Worm (Caenorhabditis elegans) whole organism, mixed stage, embryonic: ENCODE measurements around the gene clec-160.

Experiments
- M03D4.4 ChIP-seq: sonication (generic microtip); optimal IDR thresholded peaks from 2 replicates; lab custom pipeline; 2017; ENCODE audit warnings: mild to moderate bottlenecking, missing genetic modification characterization, missing compliant biosample characterization
- bed-3 ChIP-seq: fragments of 200-800 bp; sonication (Bioruptor generic); optimal IDR thresholded peaks from 3 replicates; lab custom pipeline; 2018; ENCODE audit warnings: mild to moderate bottlenecking, missing genetic modification characterization, moderate library complexity, missing compliant biosample characterization
- blmp-1 ChIP-seq: fragments of 150-350 bp; optimal IDR thresholded peaks from 2 replicates; lab custom pipeline; 2014; ENCODE audit warnings: missing biosample characterization, missing genetic modification characterization
- ceh-39 ChIP-seq: fragments of 150-350 bp; optimal IDR thresholded peaks from 2 replicates; lab custom pipeline; 2014; ENCODE audit warnings: missing biosample characterization, missing genetic modification characterization
- ceh-43 ChIP-seq: fragments of 200-800 bp; sonication (Bioruptor generic); optimal IDR thresholded peaks from 2 replicates; lab custom pipeline; 2018; ENCODE audit warnings: mild to moderate bottlenecking, missing genetic modification characterization, moderate library complexity, missing compliant biosample characterization
- ceh-83 ChIP-seq: fragments of 200-800 bp; sonication (Bioruptor generic); optimal IDR thresholded peaks from 2 replicates; lab custom pipeline; 2018; ENCODE audit warnings: mild to moderate bottlenecking, missing genetic modification characterization, missing compliant biosample characterization
- ces-1 ChIP-seq: fragments of 150-350 bp; optimal IDR thresholded peaks from 2 replicates; lab custom pipeline; 2014; ENCODE audit warnings: missing biosample characterization, missing genetic modification reagents, missing genetic modification characterization
- cnd-1 ChIP-seq: fragments of 200-800 bp; sonication (Bioruptor generic); optimal IDR thresholded peaks from 2 replicates; lab custom pipeline; 2018; ENCODE audit warnings: mild to moderate bottlenecking, missing genetic modification characterization, missing compliant biosample characterization
- elt-1 ChIP-seq: sonication (generic microtip); optimal IDR thresholded peaks from 2 replicates; lab custom pipeline; 2017; ENCODE audit warnings: missing genetic modification characterization, mild to moderate bottlenecking, missing compliant biosample characterization, antibody characterized with exemption, moderate library complexity, borderline replicate concordance; ENCODE audit not compliant: insufficient read depth
- flh-1 ChIP-seq: fragments of 200-800 bp; sonication (Bioruptor generic); optimal IDR thresholded peaks from 2 replicates; lab custom pipeline; 2018; ENCODE audit warnings: mild to moderate bottlenecking, missing genetic modification characterization, moderate library complexity, missing compliant biosample characterization
- ham-2 ChIP-seq: fragments of 200-800 bp; sonication (Bioruptor generic); optimal IDR thresholded peaks from 2 replicates; lab custom pipeline; 2018; ENCODE audit warnings: mild to moderate bottlenecking, missing genetic modification characterization, missing compliant biosample characterization
- hlh-1 ChIP-seq: fragments of 150-350 bp; optimal IDR thresholded peaks from 2 replicates; lab custom pipeline; 2014; ENCODE audit warnings: missing biosample characterization, missing genetic modification reagents, missing genetic modification characterization
- lin-13 ChIP-seq: fragments of 150-350 bp; optimal IDR thresholded peaks from 2 replicates; lab custom pipeline; 2014; ENCODE audit warnings: missing biosample characterization, missing genetic modification characterization
- lin-32 ChIP-seq: fragments of 200-800 bp; sonication (Bioruptor generic); optimal IDR thresholded peaks from 2 replicates; lab custom pipeline; 2018; ENCODE audit warnings: mild to moderate bottlenecking, missing genetic modification characterization, missing compliant biosample characterization
- lsy-2 ChIP-seq: fragments of 150-350 bp; optimal IDR thresholded peaks from 2 replicates; lab custom pipeline; 2014; ENCODE audit warnings: missing biosample characterization, missing genetic modification characterization
- mls-2 ChIP-seq: sonication (generic microtip); optimal IDR thresholded peaks from 2 replicates; lab custom pipeline; 2016; ENCODE audit warnings: mild to moderate bottlenecking, missing genetic modification characterization, moderate library complexity, missing compliant biosample characterization
- nhr-12 ChIP-seq: fragments of 150-350 bp; optimal IDR thresholded peaks from 2 replicates; lab custom pipeline; 2014; ENCODE audit warnings: missing biosample characterization, missing genetic modification characterization
- nhr-2 ChIP-seq: fragments of 150-350 bp; optimal IDR thresholded peaks from 2 replicates; lab custom pipeline; 2014; ENCODE audit warnings: missing biosample characterization, missing genetic modification characterization
- nhr-237 ChIP-seq: fragments of 150-350 bp; optimal IDR thresholded peaks from 2 replicates; lab custom pipeline; 2014; ENCODE audit warnings: missing biosample characterization, missing genetic modification characterization
- nhr-28 ChIP-seq: fragments of 150-350 bp; optimal IDR thresholded peaks from 2 replicates; lab custom pipeline; 2014; ENCODE audit warnings: missing biosample characterization, missing genetic modification characterization
- nhr-76 ChIP-seq: sonication (generic microtip); optimal IDR thresholded peaks from 2 replicates; lab custom pipeline; 2017; ENCODE audit warnings: missing biosample characterization, missing genetic modification characterization
- pha-4 ChIP-seq: fragments of 150-350 bp; optimal IDR thresholded peaks from 2 replicates; lab custom pipeline; 2018; ENCODE audit warnings: missing biosample characterization, missing genetic modification reagents, missing genetic modification characterization
- sem-2 ChIP-seq: fragments of 200-800 bp; sonication (Bioruptor generic); optimal IDR thresholded peaks from 2 replicates; lab custom pipeline; 2018; ENCODE audit warnings: mild to moderate bottlenecking, missing genetic modification characterization, missing compliant biosample characterization
- snpc-4 ChIP-seq: fragments of 150-350 bp; optimal IDR thresholded peaks from 2 replicates; lab custom pipeline; 2014; ENCODE audit warnings: missing biosample characterization, missing genetic modification characterization
- sptf-1 ChIP-seq: sonication (generic microtip); optimal IDR thresholded peaks from 2 replicates; lab custom pipeline; 2017; ENCODE audit warnings: mild to moderate bottlenecking, missing genetic modification characterization, moderate library complexity, missing compliant biosample characterization
- tbx-8 ChIP-seq: fragments of 200-800 bp; sonication (Bioruptor generic); optimal IDR thresholded peaks from 2 replicates; lab custom pipeline; 2018; ENCODE audit warnings: mild to moderate bottlenecking, missing genetic modification characterization, moderate library complexity, missing compliant biosample characterization
- unc-120 ChIP-seq: sonication (generic microtip); optimal IDR thresholded peaks from 2 replicates; lab custom pipeline; 2017; ENCODE audit warnings: missing genetic modification characterization, missing compliant biosample characterization; ENCODE audit not compliant: poor library complexity, severe bottlenecking
- unc-39 ChIP-seq: fragments of 150-350 bp; optimal IDR thresholded peaks from 2 replicates; lab custom pipeline; 2014; ENCODE audit warnings: missing biosample characterization, missing genetic modification characterization
- unc-62 ChIP-seq: fragments of 150-350 bp; optimal IDR thresholded peaks from 2 replicates; lab custom pipeline; 2014; ENCODE audit warnings: missing biosample characterization, missing genetic modification reagents, missing genetic modification characterization
- zip-8 ChIP-seq: fragments of 150-350 bp; optimal IDR thresholded peaks from 2 replicates; lab custom pipeline; 2014; ENCODE audit warnings: missing biosample characterization, missing genetic modification characterization
- ztf-11 ChIP-seq: fragments of 150-350 bp; optimal IDR thresholded peaks from 2 replicates; lab custom pipeline; 2014; ENCODE audit warnings: missing biosample characterization, missing genetic modification characterization

The clec-160 gene

DNA sequence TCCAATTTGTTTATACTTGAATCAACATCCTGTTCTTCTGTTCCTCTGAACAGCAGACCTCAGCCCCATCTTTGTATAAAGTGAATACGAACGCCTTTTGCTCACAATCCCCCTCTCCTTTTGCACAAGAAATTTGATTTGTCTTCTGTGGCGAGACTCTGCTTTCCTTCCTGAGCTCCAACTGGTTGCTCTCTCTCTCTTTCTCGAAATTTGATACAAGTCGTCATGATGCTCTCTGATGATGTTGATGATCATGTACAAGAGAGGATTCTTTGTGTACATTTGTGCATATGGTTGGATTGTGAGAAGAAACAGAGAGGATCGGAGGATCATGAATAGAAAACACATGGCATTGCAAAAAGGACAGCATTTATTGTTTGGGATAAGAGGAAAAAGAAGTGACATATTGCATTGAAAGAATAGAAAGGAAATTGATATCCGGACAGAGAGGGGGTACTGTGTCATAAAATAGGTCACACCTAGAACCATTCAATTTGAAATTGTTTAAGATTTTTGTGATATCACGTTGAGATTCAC lies 25.2 kb upstream of the clec-160 start (continued):
- TF ChIP-seq M03D4.4 (tag; lab: Kevin White, UChicago) = no peak
- no peak for TF ChIP-seq hlh-1 (tag; lab: Kevin White, UChicago)
- TF ChIP-seq lsy-2 (tag; lab: Kevin White, UChicago) = no peak
- no peak for TF ChIP-seq nhr-12 (tag; lab: Kevin White, UChicago)

DNA sequence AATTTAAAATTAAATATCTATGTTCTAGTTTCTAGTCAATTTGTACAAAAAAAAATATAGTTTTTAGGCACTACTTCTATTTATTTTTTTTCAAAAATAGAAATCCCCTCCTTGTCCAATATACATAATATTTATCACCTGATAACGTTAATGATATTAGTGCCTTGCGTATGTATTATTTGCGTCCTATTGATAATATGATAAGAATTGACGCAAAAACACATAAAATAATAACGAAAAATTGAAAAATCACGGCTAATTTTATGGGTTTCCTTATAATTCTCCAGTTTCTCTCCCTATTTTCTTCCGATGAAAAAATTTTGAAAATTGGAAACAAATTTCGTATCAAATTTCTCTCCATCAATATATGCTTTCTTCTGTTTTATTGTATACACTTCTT lies 24.0 kb upstream of the clec-160 start:
- TF ChIP-seq elt-1 (tag; lab: Kevin White, UChicago) (no peak), snpc-4 (tag; lab: Kevin White, UChicago) (no peak), unc-62 (GFP tag; lab: Kevin White, UChicago) (no peak), tbx-8 (GFP tag; lab: Kevin White, UChicago) (no peak), ztf-11 (tag; lab: Kevin White, UChicago) (no peak)

ce11 chrIII:8299078-8299587 lies 23.4 kb upstream of the clec-160 start:
- peak; percentile 37 for TF ChIP-seq unc-120 (tag; lab: Kevin White, UChicago)
- no peak for TF ChIP-seq lin-32 (GFP tag; lab: Kevin White, UChicago)
- peak; percentile 58 for TF ChIP-seq ces-1
- peak; percentile 97 for TF ChIP-seq hlh-1 (tag; lab: Kevin White, UChicago)
- TF ChIP-seq unc-62 (GFP tag; lab: Kevin White, UChicago) = peak; percentile 84
- no peak for TF ChIP-seq unc-39
- TF ChIP-seq ham-2 (GFP tag; lab: Kevin White, UChicago) = no peak
- TF ChIP-seq flh-1 (GFP tag; lab: Kevin White, UChicago) = no peak
- no peak for TF ChIP-seq ceh-83 (GFP tag; lab: Kevin White, UChicago)

DNA sequence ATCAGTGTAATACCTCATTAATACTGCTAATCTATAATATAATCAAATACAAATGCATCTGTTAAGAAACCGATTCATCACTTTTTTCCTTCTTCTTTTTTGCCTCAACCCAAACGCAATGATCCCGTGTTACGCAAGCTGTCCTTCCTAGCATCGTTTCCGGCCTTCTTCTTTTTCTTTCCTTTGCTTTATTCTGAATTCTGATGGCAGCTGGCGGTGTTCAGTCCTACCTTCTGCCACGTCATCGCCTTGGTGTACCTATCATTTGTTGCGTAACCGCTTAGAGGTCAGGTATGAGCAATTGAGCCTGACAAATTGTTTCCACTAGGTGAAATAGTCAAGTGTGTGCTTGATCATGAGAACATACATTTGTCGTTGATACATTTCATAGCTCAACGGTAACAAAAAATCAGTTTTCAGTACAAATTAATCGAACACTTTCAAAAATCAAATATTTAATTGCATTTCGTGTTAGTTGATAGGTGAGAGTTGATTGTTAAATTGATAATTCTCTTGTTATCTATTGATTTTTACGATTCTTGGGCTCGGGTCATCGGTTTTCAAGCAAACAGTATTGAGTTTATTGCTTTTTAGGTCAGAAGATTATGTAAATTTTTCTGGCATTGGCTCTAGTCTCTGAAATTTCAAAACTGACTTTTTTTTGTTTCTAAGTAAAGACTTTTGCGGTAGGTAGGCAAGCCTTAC lies 22.6 kb upstream of the clec-160 start:
- peak; percentile 35 for TF ChIP-seq sptf-1 (tag; lab: Kevin White, UChicago)
- no peak for TF ChIP-seq ham-2 (GFP tag; lab: Kevin White, UChicago)
- TF ChIP-seq mls-2 (tag; lab: Kevin White, UChicago) = peak; percentile 24
- TF ChIP-seq ceh-43 (GFP tag; lab: Kevin White, UChicago) = no peak
- TF ChIP-seq zip-8 = peak; percentile 93
- TF ChIP-seq sem-2 = no peak
- no peak for TF ChIP-seq snpc-4 (tag; lab: Kevin White, UChicago)
- peak; percentile 3 for TF ChIP-seq unc-62 (GFP tag; lab: Kevin White, UChicago)
- TF ChIP-seq nhr-2 = peak; percentile 90
- TF ChIP-seq cnd-1 (tag; lab: Kevin White, UChicago) = peak; percentile 79
- TF ChIP-seq bed-3 = no peak
- no peak for TF ChIP-seq pha-4 (tag; lab: Kevin White, UChicago)

ce11 chrIII:8293260-8293659 lies 17.5 kb upstream of the clec-160 start:
- TF ChIP-seq ztf-11 (tag; lab: Kevin White, UChicago) (no peak), nhr-237 (no peak), cnd-1 (tag; lab: Kevin White, UChicago) (no peak), tbx-8 (GFP tag; lab: Kevin White, UChicago) (no peak), ham-2 (GFP tag; lab: Kevin White, UChicago) (no peak), sem-2 (no peak), nhr-76 (tag; lab: Kevin White, UChicago) (no peak), zip-8 (peak; percentile 13), unc-62 (GFP tag; lab: Kevin White, UChicago) (peak; percentile 77), pha-4 (tag; lab: Kevin White, UChicago) (no peak), ceh-83 (GFP tag; lab: Kevin White, UChicago) (no peak), blmp-1 (tag; lab: Kevin White, UChicago) (peak; percentile 44), sptf-1 (tag; lab: Kevin White, UChicago) (no peak), nhr-28 (no peak), bed-3 (no peak), mls-2 (tag; lab: Kevin White, UChicago) (no peak), nhr-12 (tag; lab: Kevin White, UChicago) (no peak), ceh-39 (tag; lab: Kevin White, UChicago) (no peak), lin-13 (tag; lab: Kevin White, UChicago) (no peak), snpc-4 (tag; lab: Kevin White, UChicago) (no peak)
